Worm (Caenorhabditis elegans): ENCODE results near the gene F34D10.8.
A peak's percentile ranks its signal among the peaks of the same experiment; 100 is the strongest.

Gene F34D10.8

ce11 chrIII:3764043-3764442 is 33.5 kb downstream of the F34D10.8 start:
- TF ChIP-seq daf-12 (tag; optimal IDR thresholded peaks at IDR 0.05) (no peak), egl-27 (tag; optimal IDR thresholded peaks at IDR 0.05) (no peak), mxl-3 (GFP tag; optimal IDR thresholded peaks at IDR 0.05) (peak; percentile 15), hlh-30 (tag; optimal IDR thresholded peaks at IDR 0.05; ENCODE audit: insufficient read depth) (peak; percentile 11), php-3 (GFP tag; IDR thresholded peaks at IDR 0.05) (no peak), nhr-77 (tag; optimal IDR thresholded peaks at IDR 0.05) (peak; percentile 43), daf-16 (GFP tag; optimal IDR thresholded peaks at IDR 0.05) (no peak), daf-16 (tag; optimal IDR thresholded peaks at IDR 0.05) (peak; percentile 9), hlh-11 (tag; optimal IDR thresholded peaks at IDR 0.05) (peak; percentile 72), dmd-6 (GFP tag; IDR thresholded peaks at IDR 0.05) (peak; percentile 63), pqm-1 (tag; optimal IDR thresholded peaks at IDR 0.05) (peak; percentile 77), nhr-28 (tag; optimal IDR thresholded peaks at IDR 0.05) (peak; percentile 77)

ce11 chrIII:3764584-3764983 is 34.0 kb downstream of the F34D10.8 start:
- TF ChIP-seq dve-1 (tag; optimal IDR thresholded peaks at IDR 0.05; ENCODE audit: insufficient read depth) (peak; percentile 40), daf-16 (GFP tag; optimal IDR thresholded peaks at IDR 0.05) (no peak), daf-16 (tag; optimal IDR thresholded peaks at IDR 0.05) (peak; percentile 10), madf-5 (GFP tag; IDR thresholded peaks at IDR 0.05) (no peak)

- peak; percentile 10 for TF ChIP-seq aha-1 (tag)
- no peak for TF ChIP-seq madf-9 (GFP tag; conservative IDR thresholded peaks at IDR 0.05)
- TF ChIP-seq lin-13 (GFP tag; optimal IDR thresholded peaks at IDR 0.05), result no peak
- no peak for TF ChIP-seq nhr-28 (tag; optimal IDR thresholded peaks at IDR 0.05)
- no peak for TF ChIP-seq hmg-1.1 (GFP tag; IDR thresholded peaks at IDR 0.05)
These were observed 34.9 kb downstream of the F34D10.8 start, which contains the start of gene C44F1.1 for ce11 chrIII:3765460-3765859. TSS of gene C44F1.1 (minus strand) at chrIII:3765560.

ce11 chrIII:3768200-3768599 is 37.6 kb downstream of the F34D10.8 start, which contains the start of gene gmeb-3:
TSS of gene gmeb-3 (plus strand) at chrIII:3768500.
- TF ChIP-seq daf-19 (GFP tag; conservative IDR thresholded peaks at IDR 0.05) (no peak), F26F4.8 (GFP tag; conservative IDR thresholded peaks at IDR 0.05) (no peak), nhr-10 (tag; optimal IDR thresholded peaks at IDR 0.05) (no peak), dmd-9 (GFP tag; IDR thresholded peaks at IDR 0.05) (no peak), nhr-25 (tag; optimal IDR thresholded peaks at IDR 0.05; ENCODE audit: borderline replicate concordance, insufficient read depth) (no peak), lin-15B (tag; optimal IDR thresholded peaks at IDR 0.05) (no peak), daf-8 (GFP tag; IDR thresholded peaks at IDR 0.05) (no peak), nhr-42 (GFP tag; IDR thresholded peaks at IDR 0.05) (no peak), Y105C5A.15 (GFP tag; IDR thresholded peaks at IDR 0.05) (no peak), egl-43 (GFP tag; IDR thresholded peaks at IDR 0.05) (no peak), daf-16 (GFP tag; optimal IDR thresholded peaks at IDR 0.05) (no peak), daf-16 (tag; optimal IDR thresholded peaks at IDR 0.05) (no peak), ztf-7 (tag; optimal IDR thresholded peaks at IDR 0.05) (no peak), lim-7 (GFP tag; IDR thresholded peaks at IDR 0.05) (no peak), nhr-111 (GFP tag; optimal IDR thresholded peaks at IDR 0.05) (no peak), spr-3 (GFP tag; optimal IDR thresholded peaks at IDR 0.05) (no peak), ama-1 (optimal IDR thresholded peaks at IDR 0.05) (no peak), ceh-82 (tag; optimal IDR thresholded peaks at IDR 0.05) (no peak), lin-38 (GFP tag; IDR thresholded peaks at IDR 0.05) (no peak)

ce11 chrIII:3770370-3770769 is 39.8 kb downstream of the F34D10.8 start:
- peak; percentile 42 for TF ChIP-seq set-16 (GFP tag; IDR thresholded peaks at IDR 0.05)
